Worm (Caenorhabditis elegans) whole organism, early embryonic: Measurements from ENCODE around the gene znf-474.

Experiments used
- B0310.2 ChIP-seq: sonication (generic microtip); optimal IDR thresholded peaks from 2 replicates; lab custom pipeline; 2016; ENCODE audit warnings: mild to moderate bottlenecking, missing genetic modification characterization, missing compliant biosample characterization
- F13C5.2 ChIP-seq: sonication (generic microtip); optimal IDR thresholded peaks from 2 replicates; lab custom pipeline; 2017; ENCODE audit warnings: mild to moderate bottlenecking, missing genetic modification characterization, inconsistent platforms, missing compliant biosample characterization
- aly-1 ChIP-seq: sonication (generic microtip); optimal IDR thresholded peaks from 2 replicates; lab custom pipeline; 2016; ENCODE audit warnings: missing genetic modification characterization, missing compliant biosample characterization
- ama-1 ChIP-seq: fragments of 150-350 bp; optimal IDR thresholded peaks from 2 replicates; lab custom pipeline; 2014
- ceh-13 ChIP-seq: fragments of 200-800 bp; sonication (Bioruptor generic); optimal IDR thresholded peaks from 2 replicates; lab custom pipeline; 2018; ENCODE audit warnings: mild to moderate bottlenecking, missing genetic modification characterization, missing compliant biosample characterization
- ceh-36 ChIP-seq: sonication (generic microtip); optimal IDR thresholded peaks from 2 replicates; lab custom pipeline; 2016; ENCODE audit warnings: missing genetic modification characterization, inconsistent platforms, missing compliant biosample characterization
- ets-7 ChIP-seq: sonication (generic microtip); optimal IDR thresholded peaks from 2 replicates; lab custom pipeline; 2016; ENCODE audit warnings: missing genotype, missing genetic modification characterization, missing compliant biosample characterization
- flt-1 ChIP-seq: fragments of 200-800 bp; sonication (Bioruptor generic); IDR thresholded peaks from 2 replicates; pipeline ENCODE4 v1.3.6; 2022; ENCODE audit warnings: missing genetic modification characterization, missing compliant biosample characterization
- hmbx-1 ChIP-seq: sonication (generic microtip); optimal IDR thresholded peaks from 2 replicates; lab custom pipeline; 2016; ENCODE audit warnings: mild to moderate bottlenecking, missing genetic modification characterization, missing compliant biosample characterization
- hmg-4 ChIP-seq: fragments of 200-800 bp; sonication (Bioruptor generic); optimal IDR thresholded peaks from 2 replicates; lab custom pipeline; 2018; ENCODE audit warnings: mild to moderate bottlenecking, missing genetic modification characterization, missing compliant biosample characterization
- hnd-1 ChIP-seq: sonication (generic microtip); optimal IDR thresholded peaks from 2 replicates; lab custom pipeline; 2016; ENCODE audit warnings: missing genetic modification characterization, missing compliant biosample characterization
- pes-1 ChIP-seq: fragments of 200-800 bp; sonication (Bioruptor generic); IDR thresholded peaks from 2 replicates; pipeline ENCODE4 v1.3.6; 2022; ENCODE audit warnings: missing genetic modification reagents, missing genetic modification characterization, missing compliant biosample characterization
- scrt-1 ChIP-seq: fragments of 200-800 bp; sonication (Bioruptor generic); IDR thresholded peaks from 2 replicates; pipeline ENCODE4 v1.3.6; 2022; ENCODE audit warnings: missing genetic modification characterization, missing compliant biosample characterization
- sea-1 ChIP-seq: fragments of 200-800 bp; sonication (Bioruptor generic); conservative IDR thresholded peaks from 2 replicates; pipeline ENCODE4 v1.3.6; 2022; ENCODE audit warnings: missing genetic modification characterization, missing compliant biosample characterization
- tbx-11 ChIP-seq: fragments of 200-800 bp; sonication (Bioruptor generic); IDR thresholded peaks from 2 replicates; pipeline ENCODE4 v1.3.6; 2022; ENCODE audit warnings: missing genetic modification characterization, missing compliant biosample characterization
- tbx-37 ChIP-seq: fragments of 200-800 bp; sonication (Bioruptor generic); conservative IDR thresholded peaks from 2 replicates; pipeline ENCODE4 v1.3.6; 2022; ENCODE audit warnings: missing genetic modification reagents, missing genetic modification characterization, missing compliant biosample characterization
- tra-4 ChIP-seq: sonication (generic microtip); optimal IDR thresholded peaks from 2 replicates; lab custom pipeline; 2017; ENCODE audit warnings: missing genetic modification characterization, missing compliant biosample characterization

znf-474 gene

ce11 chrX:12164047-12164446, 14.3 kb downstream of the znf-474 start:
- TF ChIP-seq pes-1 (no peak), aly-1 (tag; lab: Kevin White, UChicago) (no peak)

ce11 chrX:12164943-12165342, 15.2 kb downstream of the znf-474 start:
- TF ChIP-seq tbx-11 (GFP tag; lab: Robert Waterston, UW) (no peak), hmbx-1 (no peak), flt-1 (GFP tag; lab: Robert Waterston, UW) (no peak), B0310.2 (tag; lab: Kevin White, UChicago) (no peak), tbx-37 (GFP tag; lab: Robert Waterston, UW) (no peak), ama-1 (lab: Kevin White, UChicago) (no peak), hnd-1 (tag; lab: Kevin White, UChicago) (no peak), aly-1 (tag; lab: Kevin White, UChicago) (no peak), tra-4 (tag; lab: Kevin White, UChicago) (no peak), ets-7 (tag; lab: Kevin White, UChicago) (no peak)

DNA sequence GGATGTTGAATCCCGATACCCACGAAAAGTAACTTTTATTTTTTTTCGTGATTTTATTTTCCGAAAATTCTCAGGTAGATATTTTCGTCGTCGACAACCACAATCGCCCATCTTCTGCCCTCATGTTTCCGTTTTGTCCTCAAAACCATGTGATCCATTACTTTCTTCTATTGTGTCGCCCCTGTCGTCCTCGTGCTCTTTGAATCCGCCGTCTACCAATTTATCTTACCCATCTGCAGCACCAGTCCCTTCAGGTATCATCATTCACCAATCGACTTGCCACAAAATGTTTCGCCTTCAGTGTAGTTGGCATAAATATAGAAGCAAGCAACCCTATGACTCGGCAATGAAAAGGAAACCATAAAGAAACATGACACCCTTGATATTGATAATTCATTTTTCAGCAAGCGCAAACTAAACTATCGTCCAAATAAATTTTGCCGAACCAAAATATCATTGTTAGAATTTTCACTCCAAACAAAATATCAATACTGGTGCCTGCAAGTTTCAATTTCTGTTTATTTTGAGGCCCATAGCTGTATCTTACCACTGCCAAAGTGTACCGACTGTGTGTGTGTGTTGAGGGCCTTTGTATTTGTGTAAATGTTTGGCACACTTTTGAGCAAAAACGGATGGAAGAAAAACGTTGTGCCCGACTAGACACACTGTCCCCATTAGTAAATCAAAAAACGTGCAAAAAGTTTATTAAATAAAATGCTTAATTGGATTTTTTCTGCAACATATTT, 18.1 kb downstream of the znf-474 start:
- no peak for TF ChIP-seq B0310.2 (tag; lab: Kevin White, UChicago)

DNA sequence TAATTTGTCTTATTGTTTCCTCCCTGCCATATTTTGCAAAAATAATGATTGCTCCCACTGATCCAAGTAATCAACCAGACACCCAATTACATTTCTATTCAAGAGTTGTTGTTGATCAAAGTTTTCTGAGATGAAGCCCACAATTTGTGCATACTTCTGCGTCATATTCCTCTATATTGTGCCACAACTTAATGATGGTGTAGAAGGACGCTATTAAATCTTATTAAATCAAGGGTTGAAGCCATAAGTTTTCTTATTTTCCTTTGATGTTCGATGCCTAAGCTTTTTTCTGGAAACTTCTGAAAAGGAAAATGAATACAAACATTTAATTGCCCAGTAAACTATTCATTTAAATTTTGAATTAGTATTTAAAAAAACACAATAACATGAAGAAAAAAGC, 19.0 kb downstream of the znf-474 start:
- TF ChIP-seq tbx-11 (GFP tag; lab: Robert Waterston, UW): no peak
- peak; percentile 5 for TF ChIP-seq ama-1 (lab: Kevin White, UChicago)
- no peak for TF ChIP-seq pes-1

ce11 chrX:12169390-12169789, 19.7 kb downstream of the znf-474 start:
- no peak for TF ChIP-seq pes-1
- no peak for TF ChIP-seq flt-1 (GFP tag; lab: Robert Waterston, UW)
- peak; percentile 38 for TF ChIP-seq ama-1 (lab: Kevin White, UChicago)
- no peak for TF ChIP-seq scrt-1 (GFP tag; lab: Robert Waterston, UW)

ce11 chrX:12171631-12172348, 22.1 kb downstream of the znf-474 start, which contains the start of gene F57G12.1:
TSS of gene F57G12.1 (minus strand) at chrX:12171681.
- no peak for TF ChIP-seq sea-1 (GFP tag; lab: Robert Waterston, UW)
- TF ChIP-seq hnd-1 (tag; lab: Kevin White, UChicago): no peak
- peak; percentile 83 for TF ChIP-seq ceh-36 (tag; lab: Kevin White, UChicago)
- no peak for TF ChIP-seq tbx-11 (GFP tag; lab: Robert Waterston, UW)
- TF ChIP-seq ceh-13 (GFP tag; lab: Kevin White, UChicago): peak; percentile 7
- peak; percentile 15 for TF ChIP-seq F13C5.2
- TF ChIP-seq flt-1 (GFP tag; lab: Robert Waterston, UW): peak; percentile 11; the same call in 1 of the 2 replicates
- no peak for TF ChIP-seq tra-4 (tag; lab: Kevin White, UChicago)
- peak; percentile 83 for TF ChIP-seq hmg-4
- TF ChIP-seq B0310.2 (tag; lab: Kevin White, UChicago): no peak

- no peak for TF ChIP-seq ama-1 (lab: Kevin White, UChicago)
- TF ChIP-seq pes-1: no peak
- no peak for TF ChIP-seq flt-1 (GFP tag; lab: Robert Waterston, UW)
- TF ChIP-seq hmg-4: no peak
- TF ChIP-seq sea-1 (GFP tag; lab: Robert Waterston, UW): no peak
- no peak for TF ChIP-seq ceh-13 (GFP tag; lab: Kevin White, UChicago)
- TF ChIP-seq hnd-1 (tag; lab: Kevin White, UChicago): no peak
- TF ChIP-seq ets-7 (tag; lab: Kevin White, UChicago): no peak
- no peak for TF ChIP-seq hmbx-1
- no peak for TF ChIP-seq aly-1 (tag; lab: Kevin White, UChicago)
Measured at ce11 chrX:12172482-12173134, 22.9 kb downstream of the znf-474 start.

DNA sequence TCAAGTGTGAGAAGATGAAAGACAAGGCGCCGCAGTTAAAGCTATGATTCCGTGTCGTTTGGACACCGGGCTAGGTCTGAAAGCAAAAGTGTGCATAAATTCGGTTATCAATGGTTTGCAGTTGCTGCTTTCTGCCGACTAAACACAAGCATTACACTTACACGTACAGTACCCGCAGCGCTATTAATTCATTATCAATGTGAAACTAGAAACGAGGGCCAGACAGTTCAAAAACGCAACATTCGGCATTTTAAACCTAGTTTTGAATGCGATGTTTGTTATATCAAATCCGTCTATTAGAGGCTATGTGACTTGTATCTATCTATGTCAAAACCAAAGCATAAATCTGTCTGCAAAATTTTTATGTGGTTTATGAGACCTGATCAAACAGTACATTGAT, 24.3 kb downstream of the znf-474 start:
- TF ChIP-seq tbx-11 (GFP tag; lab: Robert Waterston, UW) (no peak), flt-1 (GFP tag; lab: Robert Waterston, UW) (no peak), ama-1 (lab: Kevin White, UChicago) (no peak), hmg-4 (no peak), ceh-36 (tag; lab: Kevin White, UChicago) (no peak), scrt-1 (GFP tag; lab: Robert Waterston, UW) (no peak), pes-1 (no peak), ceh-13 (GFP tag; lab: Kevin White, UChicago) (no peak), sea-1 (GFP tag; lab: Robert Waterston, UW) (no peak)
